Worm (Caenorhabditis elegans) whole organism, L4 larva: ENCODE results near the gene T07F12.2.

ENCODE experiments used
- D1046.2 ChIP-seq: fragments of 200-800 bp; sonication (Bioruptor generic); IDR thresholded peaks from 2 replicates; pipeline ENCODE4 v1.3.6; 2022; ENCODE audit warnings: missing genetic modification characterization, missing compliant biosample characterization
- F26F4.8 ChIP-seq: fragments of 200-800 bp; sonication (Bioruptor generic); conservative IDR thresholded peaks from 2 replicates; pipeline ENCODE4 v1.3.6; 2022; ENCODE audit warnings: missing genetic modification characterization, missing compliant biosample characterization
- T26A8.4 ChIP-seq: fragments of 200-800 bp; sonication (Bioruptor generic); IDR thresholded peaks from 2 replicates; pipeline ENCODE4 v1.3.6; 2022; ENCODE audit warnings: missing genetic modification characterization, missing compliant biosample characterization
- Y75B8A.6 ChIP-seq: fragments of 200-800 bp; sonication (Bioruptor generic); IDR thresholded peaks from 2 replicates; pipeline ENCODE4 v1.3.6; 2022; ENCODE audit warnings: missing genetic modification reagents, missing genetic modification characterization, missing compliant biosample characterization
- ZK337.2 ChIP-seq: fragments of 200-800 bp; sonication (Bioruptor generic); IDR thresholded peaks from 2 replicates; pipeline ENCODE4 v1.3.6; 2022; ENCODE audit warnings: missing genetic modification reagents, missing genetic modification characterization, missing compliant biosample characterization
- aha-1 ChIP-seq: fragments of 150-350 bp; peaks from one replicate; lab custom pipeline; 2014; ENCODE audit warnings: missing biosample characterization, missing genetic modification characterization
- attf-4 ChIP-seq: sonication (generic microtip); optimal IDR thresholded peaks from 3 replicates; lab custom pipeline; 2017; ENCODE audit warnings: missing biosample characterization, missing genetic modification characterization
- ceh-20 ChIP-seq: fragments of 200-800 bp; sonication (Bioruptor generic); IDR thresholded peaks from 2 replicates; pipeline ENCODE4 v1.3.6; 2022; ENCODE audit warnings: missing genetic modification reagents, missing genetic modification characterization, missing compliant biosample characterization
- ceh-82 ChIP-seq: sonication (generic microtip); optimal IDR thresholded peaks from 2 replicates; lab custom pipeline; 2017; ENCODE audit warnings: missing biosample characterization, missing genetic modification characterization
- ces-1 ChIP-seq: fragments of 150-350 bp; sonication (generic microtip); optimal IDR thresholded peaks from 4 replicates; lab custom pipeline; 2014; ENCODE audit warnings: missing biosample characterization, missing genetic modification reagents, missing genetic modification characterization
- ctbp-1 ChIP-seq: fragments of 200-800 bp; sonication (Bioruptor generic); IDR thresholded peaks from 2 replicates; pipeline ENCODE4 v1.3.6; 2022; ENCODE audit warnings: missing genetic modification reagents, missing genetic modification characterization, missing compliant biosample characterization
- daf-16 ChIP-seq, 3 experiments: sonication (generic microtip); optimal IDR thresholded peaks; 2 replicates each; lab custom pipeline; 2016 to 2017; ENCODE audit warnings: missing genetic modification characterization in 3 of 3, missing genetic modification reagents in 3 of 3, mild to moderate bottlenecking in 2 of 3, missing compliant biosample characterization in 2 of 3, missing biosample characterization in 1 of 3, moderate library complexity in 1 of 3
- egl-43 ChIP-seq: fragments of 200-800 bp; sonication (Bioruptor generic); IDR thresholded peaks from 2 replicates; pipeline ENCODE4 v1.3.6; 2022; ENCODE audit warnings: missing genetic modification reagents, missing genetic modification characterization, missing compliant biosample characterization
- fkh-10 ChIP-seq: fragments of 150-350 bp; optimal IDR thresholded peaks from 2 replicates; lab custom pipeline; 2014; ENCODE audit warnings: missing biosample characterization, missing genetic modification reagents, missing genetic modification characterization
- hif-1 ChIP-seq, 2 experiments: sonication (generic microtip); optimal IDR thresholded peaks; 2 replicates each; lab custom pipeline; 2016 to 2017; ENCODE audit warnings: missing compliant biosample characterization in 2 of 2, missing genetic modification characterization in 2 of 2, missing genetic modification reagents in 2 of 2, missing genotype in 2 of 2, mild to moderate bottlenecking in 1 of 2
- hlh-30 ChIP-seq: sonication (generic microtip); optimal IDR thresholded peaks from 2 replicates; lab custom pipeline; 2017; ENCODE audit warnings: antibody characterized with exemption, mild to moderate bottlenecking, missing genetic modification characterization, missing compliant biosample characterization; ENCODE audit not compliant: insufficient read depth
- hmg-1.1 ChIP-seq: fragments of 200-800 bp; sonication (Bioruptor generic); IDR thresholded peaks from 2 replicates; pipeline ENCODE4 v1.3.6; 2022; ENCODE audit warnings: missing genetic modification reagents, missing genetic modification characterization, missing compliant biosample characterization
- lin-29 ChIP-seq: fragments of 200-800 bp; sonication (Bioruptor generic); IDR thresholded peaks from 2 replicates; pipeline ENCODE4 v1.3.6; 2022; ENCODE audit warnings: missing genetic modification reagents, missing genetic modification characterization, missing compliant biosample characterization
- lin-38 ChIP-seq: fragments of 200-800 bp; sonication (Bioruptor generic); IDR thresholded peaks from 2 replicates; pipeline ENCODE4 v1.3.6; 2022; ENCODE audit warnings: missing genetic modification reagents, missing genetic modification characterization, missing compliant biosample characterization
- lin-39 ChIP-seq: fragments of 150-350 bp; optimal IDR thresholded peaks from 2 replicates; lab custom pipeline; 2014; ENCODE audit warnings: missing biosample characterization, missing genetic modification reagents, missing genetic modification characterization
- mep-1 ChIP-seq: fragments of 150-350 bp; sonication (generic microtip); optimal IDR thresholded peaks from 3 replicates; lab custom pipeline; 2014; ENCODE audit warnings: missing biosample characterization, missing genetic modification characterization
- nhr-10 ChIP-seq: fragments of 150-350 bp; optimal IDR thresholded peaks from 2 replicates; lab custom pipeline; 2014; ENCODE audit warnings: missing biosample characterization, missing genetic modification characterization
- nhr-102 ChIP-seq: sonication (generic microtip); optimal IDR thresholded peaks from 2 replicates; lab custom pipeline; 2016; ENCODE audit warnings: mild to moderate bottlenecking, missing genetic modification characterization, moderate library complexity, missing compliant biosample characterization
- nhr-25 ChIP-seq: sonication (generic microtip); optimal IDR thresholded peaks from 2 replicates; lab custom pipeline; 2017; ENCODE audit warnings: missing genetic modification characterization, mild to moderate bottlenecking, missing compliant biosample characterization, antibody characterized with exemption, moderate library complexity, borderline replicate concordance; ENCODE audit not compliant: insufficient read depth
- nhr-42 ChIP-seq: fragments of 200-800 bp; sonication (Bioruptor generic); IDR thresholded peaks from 2 replicates; pipeline ENCODE4 v1.3.6; 2022; ENCODE audit warnings: missing genetic modification characterization, missing compliant biosample characterization
- nhr-77 ChIP-seq: fragments of 150-350 bp; optimal IDR thresholded peaks from 2 replicates; lab custom pipeline; 2014; ENCODE audit warnings: missing biosample characterization, missing genetic modification characterization
- php-3 ChIP-seq: fragments of 200-800 bp; sonication (Bioruptor generic); IDR thresholded peaks from 2 replicates; pipeline ENCODE4 v1.3.6; 2022; ENCODE audit warnings: missing genetic modification reagents, missing genetic modification characterization, missing compliant biosample characterization
- pqm-1 ChIP-seq: sonication (generic microtip); optimal IDR thresholded peaks from 2 replicates; lab custom pipeline; 2017; ENCODE audit warnings: missing biosample characterization, missing genetic modification characterization
- saeg-2 ChIP-seq: fragments of 200-800 bp; sonication (Bioruptor generic); IDR thresholded peaks from 2 replicates; pipeline ENCODE4 v1.3.6; 2022; ENCODE audit warnings: missing genetic modification reagents, missing genetic modification characterization, missing compliant biosample characterization
- sdz-12 ChIP-seq: fragments of 200-800 bp; sonication (Bioruptor generic); optimal IDR thresholded peaks from 2 replicates; lab custom pipeline; 2018; ENCODE audit warnings: mild to moderate bottlenecking, missing genetic modification characterization, missing compliant biosample characterization
- set-16 ChIP-seq: fragments of 200-800 bp; sonication (Bioruptor generic); IDR thresholded peaks from 2 replicates; pipeline ENCODE4 v1.3.6; 2022; ENCODE audit warnings: missing genetic modification reagents, missing genetic modification characterization, missing compliant biosample characterization
- snpc-1.2 ChIP-seq: fragments of 200-800 bp; sonication (Bioruptor generic); IDR thresholded peaks from 2 replicates; pipeline ENCODE4 v1.3.6; 2022; ENCODE audit warnings: missing genetic modification reagents, missing genetic modification characterization, missing compliant biosample characterization
- spr-1 ChIP-seq: sonication (generic microtip); optimal IDR thresholded peaks from 2 replicates; lab custom pipeline; 2016; ENCODE audit warnings: mild to moderate bottlenecking, missing genetic modification characterization, missing compliant biosample characterization
- tag-97 ChIP-seq: fragments of 200-800 bp; sonication (Bioruptor generic); IDR thresholded peaks from 2 replicates; pipeline ENCODE4 v1.3.6; 2022; ENCODE audit warnings: missing genetic modification characterization, missing compliant biosample characterization
- tra-1 ChIP-seq: fragments of 200-800 bp; sonication (Bioruptor generic); IDR thresholded peaks from 2 replicates; pipeline ENCODE4 v1.3.6; 2022; ENCODE audit warnings: missing genetic modification reagents, missing genetic modification characterization, missing compliant biosample characterization
- unc-130 ChIP-seq: sonication (generic microtip); optimal IDR thresholded peaks from 2 replicates; lab custom pipeline; 2016; ENCODE audit warnings: missing genetic modification reagents, missing genetic modification characterization, missing compliant biosample characterization
- zfp-3 ChIP-seq: fragments of 200-800 bp; sonication (Bioruptor generic); conservative IDR thresholded peaks from 2 replicates; pipeline ENCODE4 v1.3.6; 2022; ENCODE audit warnings: missing genetic modification reagents, missing genetic modification characterization, missing compliant biosample characterization
- ztf-11 ChIP-seq: fragments of 150-350 bp; optimal IDR thresholded peaks from 2 replicates; lab custom pipeline; 2014; ENCODE audit warnings: missing biosample characterization, missing genetic modification characterization
- ztf-7 ChIP-seq: fragments of 150-350 bp; optimal IDR thresholded peaks from 2 replicates; lab custom pipeline; 2014; ENCODE audit warnings: missing biosample characterization, missing genetic modification characterization

The T07F12.2 gene

DNA sequence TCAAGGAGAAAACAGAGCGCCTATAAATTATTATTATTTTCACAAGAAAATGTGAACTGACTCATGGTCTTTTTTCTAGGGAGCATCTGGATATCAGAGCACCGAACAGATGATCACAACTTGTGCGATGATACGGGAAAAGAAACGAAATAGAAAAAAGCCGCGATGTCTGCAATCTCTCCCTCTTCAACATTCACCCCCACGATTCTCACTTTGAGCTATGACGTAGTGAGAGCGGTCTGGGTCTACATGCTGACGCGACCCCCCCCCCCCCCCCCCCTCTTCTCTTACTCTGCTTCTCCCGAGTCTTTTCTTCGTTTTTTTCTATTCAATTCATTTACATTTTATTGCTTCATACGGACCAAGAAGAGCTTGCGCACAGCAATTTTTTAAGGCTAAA, 9.6 kb downstream of the T07F12.2 start (continued):
- no peak for TF ChIP-seq php-3 (GFP tag; lab: Robert Waterston, UW)
- TF ChIP-seq egl-43 (GFP tag; lab: Robert Waterston, UW), result peak; percentile 69; the same call in 1 of the 2 replicates
- TF ChIP-seq attf-4 (tag; lab: Kevin White, UChicago), result no peak
- peak; percentile 61 for TF ChIP-seq tra-1
- peak; percentile 82 for TF ChIP-seq set-16 (GFP tag; lab: Robert Waterston, UW)
- no peak for TF ChIP-seq nhr-42 (GFP tag; lab: Robert Waterston, UW)
- TF ChIP-seq nhr-77, result no peak
- no peak for TF ChIP-seq pqm-1 (tag; lab: Kevin White, UChicago)
- TF ChIP-seq hlh-30 (tag; lab: Kevin White, UChicago), result peak; percentile 29
- TF ChIP-seq ctbp-1 (GFP tag; lab: Robert Waterston, UW), result 0 out of 2 replicates have a peak, but pooled peaks have one; percentile 29
- TF ChIP-seq ces-1 (GFP tag; lab: Kevin White, UChicago), result no peak
- TF ChIP-seq sdz-12 (GFP tag; lab: Kevin White, UChicago), result no peak
- TF ChIP-seq ztf-11 (tag; lab: Kevin White, UChicago), result no peak
- TF ChIP-seq hmg-1.1 (GFP tag; lab: Robert Waterston, UW), result peak; percentile 13; the same call in 1 of the 2 replicates
- peak in 1 of 2 experiments; percentile 76 for TF ChIP-seq hif-1 (tag; optimal IDR thresholded peaks at IDR 0.05; lab: Kevin White, UChicago)
- TF ChIP-seq Y75B8A.6 (GFP tag; lab: Robert Waterston, UW), result no peak
- TF ChIP-seq unc-130 (GFP tag; lab: Kevin White, UChicago), result no peak
- peak; percentile 9 for TF ChIP-seq mep-1 (tag; lab: Kevin White, UChicago)
- TF ChIP-seq aha-1, result no peak
- no peak for TF ChIP-seq F26F4.8 (GFP tag; lab: Robert Waterston, UW)
- no peak for TF ChIP-seq T26A8.4
- TF ChIP-seq ceh-20 (GFP tag; lab: Robert Waterston, UW), result no peak
- TF ChIP-seq zfp-3 (GFP tag; lab: Robert Waterston, UW), result no peak
- TF ChIP-seq ztf-7 (tag; lab: Kevin White, UChicago), result no peak
- no peak for TF ChIP-seq fkh-10 (GFP tag; lab: Kevin White, UChicago)
- no peak for TF ChIP-seq nhr-25 (tag; lab: Kevin White, UChicago)
- no peak for TF ChIP-seq daf-16 (GFP tag; optimal IDR thresholded peaks at IDR 0.05; lab: Kevin White, UChicago)
- TF ChIP-seq daf-16 (tag; optimal IDR thresholded peaks at IDR 0.05; lab: Kevin White, UChicago), result no peak
- TF ChIP-seq lin-39 (tag; lab: Kevin White, UChicago), result no peak
- TF ChIP-seq ceh-82, result no peak
- no peak for TF ChIP-seq D1046.2 (GFP tag; lab: Robert Waterston, UW)

DNA sequence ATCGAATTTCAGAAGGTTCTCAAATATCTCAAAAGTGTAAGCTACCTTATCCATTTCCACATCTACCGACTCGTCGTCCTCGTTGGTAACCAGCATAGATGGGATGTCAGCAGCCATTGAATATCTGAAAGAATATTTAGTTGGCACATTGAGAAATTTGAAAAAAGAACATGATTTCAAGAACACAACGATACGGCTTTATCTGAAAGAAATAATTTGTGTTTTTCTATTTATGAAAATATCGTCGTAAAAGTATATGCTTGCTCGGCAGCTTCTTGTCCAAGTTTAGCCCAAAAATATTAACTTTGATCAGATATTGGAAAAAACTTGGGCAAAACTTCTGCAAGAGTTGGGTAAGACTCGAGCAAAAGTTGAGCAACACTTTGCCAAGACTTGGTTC, 10.6 kb downstream of the T07F12.2 start, which contains the start of gene T07F12.4:
Gene T07F12.4, minus strand, starts transcription at position 130 of the 400 bp plus-strand sequence.
- no peak for TF ChIP-seq nhr-102
- no peak for TF ChIP-seq lin-29 (GFP tag; lab: Robert Waterston, UW)
- TF ChIP-seq lin-39 (tag; lab: Kevin White, UChicago), result no peak
- TF ChIP-seq aha-1, result peak; percentile 93

DNA sequence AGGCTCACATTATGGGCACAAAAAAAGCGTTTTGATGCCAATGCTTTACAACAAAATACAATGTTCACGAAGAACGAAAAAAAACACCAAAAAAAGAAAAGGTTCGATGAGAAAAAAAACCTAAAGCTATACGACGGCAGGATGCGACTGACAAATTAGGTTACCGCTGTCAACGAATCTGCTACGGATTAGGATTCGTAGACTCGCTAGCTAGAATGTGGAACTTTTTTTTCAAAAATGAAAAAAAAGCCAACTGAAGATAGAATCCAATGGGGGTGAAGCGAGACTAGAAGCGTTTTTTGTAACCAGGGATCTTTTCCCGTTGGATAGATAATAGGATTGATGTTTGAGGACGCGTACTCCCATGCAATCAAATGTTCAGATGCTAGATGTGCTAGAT, 11.9 kb downstream of the T07F12.2 start:
- no peak for TF ChIP-seq tag-97 (GFP tag; lab: Robert Waterston, UW)
- peak; percentile 94 for TF ChIP-seq fkh-10 (GFP tag; lab: Kevin White, UChicago)
- TF ChIP-seq ctbp-1 (GFP tag; lab: Robert Waterston, UW), result peak; percentile 51; the same call in 1 of the 2 replicates
- peak; percentile 69 for TF ChIP-seq ces-1 (GFP tag; lab: Kevin White, UChicago)

DNA sequence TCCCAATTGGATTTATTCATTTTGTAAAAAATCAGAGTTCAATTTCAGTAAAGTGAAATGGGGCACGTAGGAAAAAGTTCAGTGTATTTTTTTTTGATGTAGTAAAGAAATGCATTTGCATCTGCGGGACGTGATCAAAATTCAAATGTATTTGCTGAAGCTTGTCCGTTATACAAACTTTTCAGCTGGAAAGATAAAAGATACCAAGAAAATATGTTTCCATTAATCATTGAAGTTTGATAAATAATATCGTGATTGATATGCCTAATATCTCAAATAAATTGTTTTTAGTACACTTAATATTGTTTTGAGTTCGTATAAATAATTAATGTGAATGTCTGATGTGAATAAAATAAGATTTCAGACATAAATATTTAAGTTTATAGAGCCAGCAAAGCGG, 12.3 kb downstream of the T07F12.2 start:
- TF ChIP-seq Y75B8A.6 (GFP tag; lab: Robert Waterston, UW), result no peak
- TF ChIP-seq nhr-10 (tag; lab: Kevin White, UChicago), result no peak
- TF ChIP-seq spr-1 (tag; lab: Kevin White, UChicago), result no peak
- TF ChIP-seq ZK337.2, result no peak
- no peak for TF ChIP-seq saeg-2 (GFP tag; lab: Robert Waterston, UW)
- no peak for TF ChIP-seq snpc-1.2 (GFP tag; lab: Robert Waterston, UW)
- no peak for TF ChIP-seq ceh-82
- TF ChIP-seq lin-38 (GFP tag; lab: Robert Waterston, UW), result no peak
- TF ChIP-seq, all 104 proteins: peak for 0
